Fruit fly (Drosophila melanogaster): ENCODE data around the gene CG5114.

- TF ChIP-seq psq (optimal IDR thresholded peaks at IDR 0.05) (no peak), CG8478 (optimal IDR thresholded peaks at IDR 0.05) (no peak), usp (GFP tag; optimal IDR thresholded peaks at IDR 0.05) (no peak), pan (optimal IDR thresholded peaks at IDR 0.05) (no peak)
Observed at dm6 chr3L:14964862-14965261, 17.8 kb upstream of the CG5114 start.
